Fruit fly (Drosophila melanogaster) whole organism, embryonic: ENCODE data around the gene CG43137.
A peak's percentile ranks its signal among the peaks of the same experiment; 100 is the strongest.

ENCODE experiments used
- Asciz ChIP-seq: fragments of 200-800 bp; sonication (Bioruptor generic); optimal IDR thresholded peaks from 2 replicates; lab custom pipeline; 2017; ENCODE audit warnings: missing biosample characterization, mild to moderate bottlenecking, missing genetic modification characterization, missing genetic modification reagents
- Bgb ChIP-seq: fragments of 200-800 bp; sonication (Bioruptor generic); IDR thresholded peaks from 2 replicates; pipeline ENCODE4 v1.3.6; 2022; ENCODE audit warnings: missing biosample characterization, missing genetic modification characterization; ENCODE audit not compliant: partially characterized antibody
- CG10959 ChIP-seq: fragments of 200-800 bp; sonication (Bioruptor generic); IDR thresholded peaks from 2 replicates; pipeline ENCODE4 v1.3.6; 2022; ENCODE audit warnings: missing biosample characterization, missing genetic modification characterization
- CG10979 ChIP-seq: fragments of 200-800 bp; sonication (Bioruptor generic); optimal IDR thresholded peaks from 2 replicates; lab custom pipeline; 2018; ENCODE audit warnings: missing biosample characterization, mild to moderate bottlenecking, missing genetic modification characterization, moderate library complexity
- CG12104 ChIP-seq: fragments of 200-800 bp; sonication (Bioruptor generic); optimal IDR thresholded peaks from 3 replicates; lab custom pipeline; 2016; ENCODE audit warnings: missing biosample characterization, missing genetic modification characterization
- CG12155 ChIP-seq: fragments of 200-800 bp; sonication (Bioruptor generic); optimal IDR thresholded peaks from 3 replicates; lab custom pipeline; 2016; ENCODE audit warnings: missing biosample characterization, missing genetic modification characterization
- CG13775 ChIP-seq: fragments of 200-800 bp; sonication (Bioruptor generic); optimal IDR thresholded peaks from 3 replicates; lab custom pipeline; 2017; ENCODE audit warnings: missing biosample characterization, mild to moderate bottlenecking, missing genetic modification characterization
- CG13894 ChIP-seq: fragments of 200-800 bp; sonication (Bioruptor generic); optimal IDR thresholded peaks from 3 replicates; lab custom pipeline; 2018; ENCODE audit warnings: missing biosample characterization, mild to moderate bottlenecking, missing genetic modification characterization, moderate library complexity
- CG15269 ChIP-seq: fragments of 200-800 bp; sonication (Bioruptor generic); optimal IDR thresholded peaks from 2 replicates; lab custom pipeline; 2018; ENCODE audit warnings: missing biosample characterization, mild to moderate bottlenecking, missing genetic modification characterization, moderate library complexity
- CG1529 ChIP-seq: fragments of 200-800 bp; sonication (Bioruptor generic); optimal IDR thresholded peaks from 3 replicates; lab custom pipeline; 2018; ENCODE audit warnings: missing biosample characterization, missing genetic modification characterization
- CG16813 ChIP-seq: fragments of 200-800 bp; sonication (Bioruptor generic); IDR thresholded peaks from 3 replicates; pipeline ENCODE4 v1.3.6; 2022; ENCODE audit warnings: missing biosample characterization, missing genetic modification characterization; ENCODE audit not compliant: partially characterized antibody
- CG17328 ChIP-seq: fragments of 200-800 bp; sonication (Bioruptor generic); IDR thresholded peaks from 2 replicates; pipeline ENCODE4 v1.3.6; 2022; ENCODE audit warnings: missing biosample characterization, missing genetic modification characterization
- CG2120 ChIP-seq: fragments of 200-800 bp; sonication (Bioruptor generic); optimal IDR thresholded peaks from 3 replicates; lab custom pipeline; 2016; ENCODE audit warnings: missing biosample characterization, missing genetic modification characterization
- CG34224 ChIP-seq: fragments of 200-800 bp; sonication (Bioruptor generic); IDR thresholded peaks from 3 replicates; pipeline ENCODE4 v1.3.6; 2022; ENCODE audit warnings: missing biosample characterization, missing genetic modification characterization; ENCODE audit not compliant: partially characterized antibody
- CG43689 ChIP-seq: fragments of 200-800 bp; sonication (Bioruptor generic); IDR thresholded peaks from 2 replicates; pipeline ENCODE4 v1.3.6; 2022; ENCODE audit warnings: missing biosample characterization, missing genetic modification characterization
- CG6254 ChIP-seq: fragments of 200-800 bp; sonication (Bioruptor generic); optimal IDR thresholded peaks from 3 replicates; lab custom pipeline; 2017; ENCODE audit warnings: mild to moderate bottlenecking, missing biosample characterization, missing genetic modification reagents, missing genetic modification characterization
- CG6689 ChIP-seq: fragments of 200-800 bp; sonication (Bioruptor generic); IDR thresholded peaks from 2 replicates; pipeline ENCODE4 v1.3.6; 2022; ENCODE audit warnings: missing biosample characterization, missing genetic modification characterization
- CG8359 ChIP-seq: fragments of 200-800 bp; sonication (Bioruptor generic); optimal IDR thresholded peaks from 2 replicates; lab custom pipeline; 2017; ENCODE audit warnings: missing biosample characterization, mild to moderate bottlenecking, missing genetic modification characterization, borderline replicate concordance
- CHES-1-like ChIP-seq: fragments of 200-800 bp; sonication (Bioruptor generic); optimal IDR thresholded peaks from 2 replicates; lab custom pipeline; 2016; ENCODE audit warnings: missing biosample characterization, missing genetic modification characterization
- CoRest ChIP-seq: fragments of 200-800 bp; sonication (Bioruptor generic); optimal IDR thresholded peaks from 3 replicates; lab custom pipeline; 2018; ENCODE audit warnings: missing biosample characterization, mild to moderate bottlenecking, missing genetic modification characterization, moderate library complexity
- Dip3 ChIP-seq: fragments of 200-800 bp; sonication (Bioruptor generic); optimal IDR thresholded peaks from 3 replicates; lab custom pipeline; 2016; ENCODE audit warnings: missing biosample characterization, missing genetic modification characterization
- HLH4C ChIP-seq: fragments of 200-800 bp; sonication (Bioruptor generic); IDR thresholded peaks from 3 replicates; pipeline ENCODE4 v1.3.6; 2022; ENCODE audit warnings: missing biosample characterization, missing genetic modification characterization; ENCODE audit not compliant: partially characterized antibody
- HLHmδ ChIP-seq: fragments of 200-800 bp; sonication (Bioruptor generic); optimal IDR thresholded peaks from 2 replicates; lab custom pipeline; 2018; ENCODE audit warnings: missing biosample characterization, mild to moderate bottlenecking, missing genetic modification characterization, moderate library complexity
- HmgD ChIP-seq: fragments of 200-800 bp; sonication (Bioruptor generic); optimal IDR thresholded peaks from 3 replicates; lab custom pipeline; 2016; ENCODE audit warnings: missing biosample characterization, missing genetic modification characterization
- Mrtf ChIP-seq: fragments of 200-800 bp; sonication (Bioruptor generic); IDR thresholded peaks from 3 replicates; pipeline ENCODE4 v1.3.6; 2022; ENCODE audit warnings: missing biosample characterization, missing genetic modification characterization
- Neu2 ChIP-seq: fragments of 200-800 bp; sonication (Bioruptor generic); optimal IDR thresholded peaks from 3 replicates; lab custom pipeline; 2016; ENCODE audit warnings: missing biosample characterization, missing genetic modification characterization, borderline replicate concordance
- Nf-YC ChIP-seq: fragments of 200-800 bp; optimal IDR thresholded peaks from 3 replicates; lab custom pipeline; 2019; ENCODE audit warnings: missing biosample characterization, mild to moderate bottlenecking, missing genetic modification characterization, moderate library complexity
- NfI ChIP-seq: fragments of 200-800 bp; sonication (Bioruptor generic); optimal IDR thresholded peaks from 3 replicates; lab custom pipeline; 2018; ENCODE audit warnings: missing biosample characterization, mild to moderate bottlenecking, missing genetic modification characterization, moderate library complexity
- Ssrp ChIP-seq: fragments of 200-800 bp; sonication (Bioruptor generic); optimal IDR thresholded peaks from 2 replicates; lab custom pipeline; 2018; ENCODE audit warnings: missing biosample characterization, mild to moderate bottlenecking, missing genetic modification characterization, moderate library complexity
- abd-A ChIP-seq: fragments of 200-800 bp; sonication (Bioruptor generic); optimal IDR thresholded peaks from 3 replicates; lab custom pipeline; 2019; ENCODE audit warnings: missing biosample characterization, mild to moderate bottlenecking, missing genetic modification characterization, moderate library complexity
- aop ChIP-seq: fragments of 200-800 bp; sonication (Bioruptor generic); IDR thresholded peaks from 2 replicates; pipeline ENCODE4 v1.3.6; 2022; ENCODE audit warnings: missing biosample characterization, missing genetic modification characterization
- ash1 ChIP-seq: fragments of 200-800 bp; sonication (Bioruptor generic); optimal IDR thresholded peaks from 2 replicates; lab custom pipeline; 2018; ENCODE audit warnings: missing biosample characterization, mild to moderate bottlenecking, missing genetic modification characterization
- danr ChIP-seq: fragments of 200-800 bp; sonication (Bioruptor generic); IDR thresholded peaks from 2 replicates; pipeline ENCODE4 v1.3.6; 2022; ENCODE audit warnings: missing biosample characterization, missing genetic modification characterization
- disco-r ChIP-seq: fragments of 200-800 bp; sonication (Bioruptor generic); optimal IDR thresholded peaks from 2 replicates; lab custom pipeline; 2016; ENCODE audit warnings: missing biosample characterization, missing genetic modification characterization
- dm ChIP-seq: fragments of 200-800 bp; sonication (Bioruptor generic); optimal IDR thresholded peaks from 3 replicates; lab custom pipeline; 2016; ENCODE audit warnings: missing biosample characterization, missing genetic modification characterization
- emc ChIP-seq: fragments of 200-800 bp; sonication (Bioruptor generic); optimal IDR thresholded peaks from 2 replicates; lab custom pipeline; 2016; ENCODE audit warnings: missing biosample characterization, missing genetic modification characterization
- en ChIP-seq: fragments of 200-800 bp; sonication (Bioruptor generic); optimal IDR thresholded peaks from 2 replicates; lab custom pipeline; 2016; ENCODE audit warnings: missing biosample characterization, missing genetic modification characterization
- fd3F ChIP-seq: fragments of 200-800 bp; sonication (Bioruptor generic); optimal IDR thresholded peaks from 2 replicates; lab custom pipeline; 2018; ENCODE audit warnings: missing biosample characterization, mild to moderate bottlenecking, missing genetic modification characterization, moderate library complexity
- gsb ChIP-seq: fragments of 200-800 bp; sonication (Bioruptor generic); IDR thresholded peaks from 2 replicates; pipeline ENCODE4 v1.3.6; 2022; ENCODE audit warnings: missing biosample characterization, missing genetic modification characterization
- mirr ChIP-seq: fragments of 200-800 bp; sonication (Bioruptor generic); optimal IDR thresholded peaks from 3 replicates; lab custom pipeline; 2018; ENCODE audit warnings: missing biosample characterization, mild to moderate bottlenecking, missing genetic modification characterization
- nerfin-2 ChIP-seq: fragments of 200-800 bp; sonication (Bioruptor generic); IDR thresholded peaks from 2 replicates; pipeline ENCODE4 v1.3.6; 2022; ENCODE audit warnings: missing biosample characterization, missing genetic modification characterization; ENCODE audit not compliant: partially characterized antibody
- pita ChIP-seq: fragments of 200-800 bp; sonication (Bioruptor generic); optimal IDR thresholded peaks from 2 replicates; lab custom pipeline; 2017; ENCODE audit warnings: missing biosample characterization, mild to moderate bottlenecking, missing genetic modification characterization
- pnt ChIP-seq: fragments of 200-800 bp; sonication (Bioruptor generic); optimal IDR thresholded peaks from 3 replicates; lab custom pipeline; 2016; ENCODE audit warnings: missing biosample characterization, missing genetic modification characterization
- pzg ChIP-seq: fragments of 200-800 bp; sonication (Bioruptor generic); optimal IDR thresholded peaks from 3 replicates; lab custom pipeline; 2018; ENCODE audit warnings: missing biosample characterization, mild to moderate bottlenecking, missing genetic modification characterization, moderate library complexity
- sd ChIP-seq: fragments of 200-800 bp; sonication (Bioruptor generic); optimal IDR thresholded peaks from 3 replicates; lab custom pipeline; 2018; ENCODE audit warnings: missing biosample characterization, mild to moderate bottlenecking, missing genetic modification characterization, moderate library complexity
- sens ChIP-seq: fragments of 200-800 bp; sonication (Bioruptor generic); peaks from one replicate; lab custom pipeline; 2016; ENCODE audit warnings: missing biosample characterization, missing genetic modification characterization
- ttk ChIP-seq: fragments of 200-800 bp; sonication (Bioruptor generic); IDR thresholded peaks from 2 replicates; pipeline ENCODE4 v2.1.2; 2022; ENCODE audit warnings: missing biosample characterization, missing genetic modification characterization
- vfl ChIP-seq: fragments of 200-800 bp; sonication (Bioruptor generic); optimal IDR thresholded peaks from 2 replicates; lab custom pipeline; 2016; ENCODE audit warnings: missing biosample characterization, missing genetic modification characterization
- z ChIP-seq: fragments of 200-800 bp; sonication (Bioruptor generic); IDR thresholded peaks from 3 replicates; pipeline ENCODE4 v1.3.6; 2022; ENCODE audit warnings: missing biosample characterization, missing genetic modification characterization
- zen2 ChIP-seq: fragments of 200-800 bp; sonication (Bioruptor generic); IDR thresholded peaks from 3 replicates; pipeline ENCODE4 v1.3.6; 2022; ENCODE audit warnings: missing biosample characterization, missing genetic modification characterization; ENCODE audit not compliant: partially characterized antibody

Gene CG43137

DNA sequence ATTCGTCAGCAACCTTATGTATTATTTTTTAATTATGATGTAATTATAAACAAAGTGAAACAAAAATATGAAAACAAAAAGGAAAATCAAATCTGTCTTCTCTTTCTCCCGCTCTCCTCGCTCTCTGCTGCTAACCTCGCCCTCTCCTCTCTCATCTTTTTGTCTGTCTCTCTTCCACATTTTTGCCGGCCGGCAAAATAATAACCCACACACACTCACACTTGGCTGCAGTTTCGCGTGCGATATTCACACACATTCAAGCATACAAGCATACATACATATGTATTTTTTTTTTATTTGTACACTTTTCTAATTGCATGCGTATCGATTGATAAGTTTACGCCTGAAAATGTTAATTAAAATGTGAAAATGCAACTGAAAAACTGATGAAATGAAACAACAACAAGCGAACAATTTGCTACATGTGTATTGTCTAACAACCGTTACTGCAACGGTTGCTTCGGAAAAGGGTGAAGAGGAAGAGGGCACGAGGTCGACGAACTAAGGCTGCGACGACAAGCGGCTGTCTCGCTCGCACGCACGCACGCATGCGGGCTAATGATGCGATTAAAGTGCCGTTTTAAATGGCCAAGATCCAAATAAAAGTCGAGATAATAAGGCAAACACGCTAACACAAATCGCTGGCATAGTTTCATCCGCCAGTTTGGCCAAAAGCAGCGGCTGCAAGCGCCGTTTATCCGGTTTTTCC is 39.6 kb upstream of the CG43137 start (continued):
- TF ChIP-seq Ssrp (tag; lab: Kevin White, UChicago) (no peak), CG10959 (no peak), CoRest (tag; lab: Kevin White, UChicago) (no peak), mirr (GFP tag; lab: Kevin White, UChicago) (no peak), CG17328 (GFP tag; lab: Robert Waterston, UW) (no peak), CG43689 (GFP tag; lab: Robert Waterston, UW) (no peak), en (GFP tag; lab: Kevin White, UChicago) (no peak), CG2120 (GFP tag; lab: Kevin White, UChicago) (no peak), sens (peak; percentile 77), CG8359 (GFP tag; lab: Kevin White, UChicago) (no peak), CG13775 (GFP tag; lab: Kevin White, UChicago) (no peak), fd3F (GFP tag; lab: Kevin White, UChicago) (no peak), Dip3 (no peak), NfI (GFP tag; lab: Kevin White, UChicago) (no peak), zen2 (GFP tag; lab: Robert Waterston, UW) (no peak), Asciz (GFP tag; lab: Kevin White, UChicago) (no peak), Bgb (GFP tag; lab: Robert Waterston, UW) (no peak), pita (GFP tag; lab: Kevin White, UChicago) (no peak), pnt (no peak), CG34224 (GFP tag; lab: Robert Waterston, UW) (no peak), vfl (GFP tag; lab: Kevin White, UChicago) (no peak), sd (tag; lab: Kevin White, UChicago) (peak; percentile 64), CG12104 (GFP tag; lab: Kevin White, UChicago) (no peak), pzg (GFP tag; lab: Kevin White, UChicago) (no peak), nerfin-2 (GFP tag; lab: Robert Waterston, UW) (no peak), gsb (GFP tag; lab: Robert Waterston, UW) (no peak), ash1 (no peak), CG1529 (GFP tag; lab: Kevin White, UChicago) (no peak), emc (GFP tag; lab: Kevin White, UChicago) (no peak), abd-A (peak; percentile 88), Nf-YC (tag; lab: Kevin White, UChicago) (no peak), CG15269 (peak; percentile 17), z (no peak), ttk (no peak), Mrtf (no peak), HmgD (GFP tag; lab: Kevin White, UChicago) (no peak), aop (GFP tag; lab: Robert Waterston, UW) (no peak), Neu2 (GFP tag; lab: Kevin White, UChicago) (no peak), CG13894 (tag; lab: Kevin White, UChicago) (no peak), HLH4C (GFP tag; lab: Robert Waterston, UW) (no peak), disco-r (no peak), danr (GFP tag; lab: Robert Waterston, UW) (no peak), CG16813 (no peak), dm (GFP tag; lab: Kevin White, UChicago) (no peak), CG6254 (GFP tag; lab: Kevin White, UChicago) (no peak), HLHmδ (no peak), CHES-1-like (peak; percentile 0), CG10979 (tag; lab: Kevin White, UChicago) (peak; percentile 12), CG6689 (GFP tag; lab: Robert Waterston, UW) (no peak), CG12155 (GFP tag; lab: Kevin White, UChicago) (no peak)
